Fruit fly (Drosophila melanogaster) whole organism, embryonic: Measurements from ENCODE around the gene CG4438.

Source experiments
- Ada2b ChIP-seq: fragments of 200-800 bp; sonication (Bioruptor generic); IDR thresholded peaks from 2 replicates; pipeline ENCODE4 v1.3.6; 2022; ENCODE audit warnings: missing biosample characterization, missing genetic modification characterization
- Atf-2 ChIP-seq: fragments of 200-800 bp; sonication (Bioruptor generic); optimal IDR thresholded peaks from 2 replicates; lab custom pipeline; 2016; ENCODE audit warnings: missing biosample characterization, missing genetic modification characterization
- CG1024 ChIP-seq: fragments of 200-800 bp; sonication (Bioruptor generic); IDR thresholded peaks from 2 replicates; pipeline ENCODE4 v1.3.6; 2022; ENCODE audit warnings: missing biosample characterization, missing genetic modification characterization
- CG10366 ChIP-seq: fragments of 200-800 bp; sonication (Bioruptor generic); IDR thresholded peaks from 2 replicates; pipeline ENCODE4 v1.3.6; 2022; ENCODE audit warnings: missing biosample characterization, missing genetic modification characterization
- CG14965 ChIP-seq: fragments of 200-800 bp; sonication (Bioruptor generic); optimal IDR thresholded peaks from 2 replicates; lab custom pipeline; 2016; ENCODE audit warnings: missing biosample characterization, missing genetic modification characterization, borderline replicate concordance
- CG15073 ChIP-seq: fragments of 200-800 bp; sonication (Bioruptor generic); optimal IDR thresholded peaks from 2 replicates; lab custom pipeline; 2016; ENCODE audit warnings: missing biosample characterization, missing genetic modification characterization
- CG15479 ChIP-seq: fragments of 200-800 bp; sonication (Bioruptor generic); optimal IDR thresholded peaks from 3 replicates; lab custom pipeline; 2019; ENCODE audit warnings: missing biosample characterization, mild to moderate bottlenecking, missing genetic modification characterization, moderate library complexity
- CG15696 ChIP-seq: fragments of 200-800 bp; sonication (Bioruptor generic); optimal IDR thresholded peaks from 2 replicates; lab custom pipeline; 2019; ENCODE audit warnings: missing biosample characterization, mild to moderate bottlenecking, missing genetic modification characterization, moderate library complexity
- CG1603 ChIP-seq: fragments of 200-800 bp; sonication (Bioruptor generic); optimal IDR thresholded peaks from 2 replicates; lab custom pipeline; 2019; ENCODE audit warnings: missing biosample characterization, mild to moderate bottlenecking, missing genetic modification characterization, moderate library complexity
- CG17361 ChIP-seq: fragments of 200-800 bp; sonication (Bioruptor generic); IDR thresholded peaks from 3 replicates; pipeline ENCODE4 v1.3.6; 2022; ENCODE audit warnings: missing biosample characterization, missing genetic modification characterization
- CG17912 ChIP-seq: fragments of 200-800 bp; sonication (Bioruptor generic); optimal IDR thresholded peaks from 2 replicates; lab custom pipeline; 2018; ENCODE audit warnings: missing biosample characterization, mild to moderate bottlenecking, missing genetic modification characterization
- CG2202 ChIP-seq: fragments of 200-800 bp; sonication (Bioruptor generic); optimal IDR thresholded peaks from 2 replicates; lab custom pipeline; 2018; ENCODE audit warnings: missing biosample characterization, mild to moderate bottlenecking, missing genetic modification characterization
- CG3065 ChIP-seq: fragments of 200-800 bp; sonication (Bioruptor generic); optimal IDR thresholded peaks from 2 replicates; lab custom pipeline; 2016; ENCODE audit warnings: missing biosample characterization, missing genetic modification characterization
- CG32532 ChIP-seq: fragments of 200-800 bp; sonication (Bioruptor generic); IDR thresholded peaks from 2 replicates; pipeline ENCODE4 v1.3.6; 2022; ENCODE audit warnings: missing biosample characterization, missing genetic modification characterization
- CG4360 ChIP-seq: fragments of 200-800 bp; sonication (Bioruptor generic); IDR thresholded peaks from 2 replicates; pipeline ENCODE4 v1.3.6; 2022; ENCODE audit warnings: missing biosample characterization, missing genetic modification characterization
- CG43689 ChIP-seq: fragments of 200-800 bp; sonication (Bioruptor generic); IDR thresholded peaks from 2 replicates; pipeline ENCODE4 v1.3.6; 2022; ENCODE audit warnings: missing biosample characterization, missing genetic modification characterization
- CG6791 ChIP-seq: fragments of 200-800 bp; sonication (Bioruptor generic); IDR thresholded peaks from 3 replicates; pipeline ENCODE4 v1.3.6; 2022; ENCODE audit warnings: missing biosample characterization, missing genetic modification characterization; ENCODE audit not compliant: partially characterized antibody
- CG7745 ChIP-seq: fragments of 200-800 bp; sonication (Bioruptor generic); optimal IDR thresholded peaks from 2 replicates; lab custom pipeline; 2018; ENCODE audit warnings: missing biosample characterization, mild to moderate bottlenecking, missing genetic modification characterization, moderate library complexity
- CG8944 ChIP-seq: fragments of 200-800 bp; sonication (Bioruptor generic); optimal IDR thresholded peaks from 3 replicates; lab custom pipeline; 2016; ENCODE audit warnings: missing biosample characterization, missing genetic modification characterization
- CG9609 ChIP-seq: fragments of 200-800 bp; sonication (Bioruptor generic); optimal IDR thresholded peaks from 3 replicates; lab custom pipeline; 2016; ENCODE audit warnings: missing biosample characterization, missing genetic modification characterization
- CkIIα-i1 ChIP-seq: fragments of 200-800 bp; sonication (Bioruptor generic); IDR thresholded peaks from 2 replicates; pipeline ENCODE4 v1.3.6; 2022; ENCODE audit warnings: missing biosample characterization, missing genetic modification characterization
- CrebB ChIP-seq: fragments of 200-800 bp; sonication (Bioruptor generic); optimal IDR thresholded peaks from 3 replicates; lab custom pipeline; 2018; ENCODE audit warnings: missing biosample characterization, mild to moderate bottlenecking, missing genetic modification characterization
- Dfd ChIP-seq, 2 experiments: fragments of >200 bp; optimal IDR thresholded peaks; 2 replicates each; lab custom pipeline; 2017; ENCODE audit warnings: missing biosample characterization in 2 of 2, missing genetic modification characterization in 2 of 2
- HLH4C ChIP-seq: fragments of 200-800 bp; sonication (Bioruptor generic); IDR thresholded peaks from 3 replicates; pipeline ENCODE4 v1.3.6; 2022; ENCODE audit warnings: missing biosample characterization, missing genetic modification characterization; ENCODE audit not compliant: partially characterized antibody
- HLH54F ChIP-seq: fragments of 200-800 bp; sonication (Bioruptor generic); optimal IDR thresholded peaks from 3 replicates; lab custom pipeline; 2016; ENCODE audit warnings: missing biosample characterization, missing genetic modification characterization
- Neu2 ChIP-seq: fragments of 200-800 bp; sonication (Bioruptor generic); optimal IDR thresholded peaks from 3 replicates; lab custom pipeline; 2016; ENCODE audit warnings: missing biosample characterization, missing genetic modification characterization, borderline replicate concordance
- Nf-YC ChIP-seq: fragments of 200-800 bp; optimal IDR thresholded peaks from 3 replicates; lab custom pipeline; 2019; ENCODE audit warnings: missing biosample characterization, mild to moderate bottlenecking, missing genetic modification characterization, moderate library complexity
- Pdp1 ChIP-seq, 2 experiments: fragments of 200-800 bp; sonication (Bioruptor generic); optimal IDR thresholded peaks; 3 replicates each; lab custom pipeline; 2016; ENCODE audit warnings: missing biosample characterization in 2 of 2, missing genetic modification characterization in 2 of 2, mild to moderate bottlenecking in 1 of 2, moderate library complexity in 1 of 2
- TFAM ChIP-seq: fragments of 200-800 bp; sonication (Bioruptor generic); optimal IDR thresholded peaks from 2 replicates; lab custom pipeline; 2017; ENCODE audit warnings: missing biosample characterization, missing genetic modification characterization, inconsistent platforms
- Vsx1 ChIP-seq: fragments of 200-800 bp; sonication (Bioruptor generic); optimal IDR thresholded peaks from 2 replicates; lab custom pipeline; 2017; ENCODE audit warnings: missing biosample characterization, mild to moderate bottlenecking, missing genetic modification characterization, missing genetic modification reagents
- ara ChIP-seq: fragments of 200-800 bp; sonication (Bioruptor generic); IDR thresholded peaks from 2 replicates; pipeline ENCODE4 v1.3.6; 2022; ENCODE audit warnings: missing biosample characterization, missing genetic modification characterization
- bcd ChIP-seq: fragments of 200-800 bp; sonication (Bioruptor generic); optimal IDR thresholded peaks from 2 replicates; lab custom pipeline; 2017; ENCODE audit warnings: missing biosample characterization, mild to moderate bottlenecking, missing genetic modification characterization
- ci ChIP-seq: fragments of 200-800 bp; sonication (Bioruptor generic); IDR thresholded peaks from 3 replicates; pipeline ENCODE4 v1.3.6; 2022; ENCODE audit warnings: missing biosample characterization, missing genetic modification characterization
- dan ChIP-seq: fragments of 200-800 bp; sonication (Bioruptor generic); IDR thresholded peaks from 2 replicates; pipeline ENCODE4 v1.3.6; 2022; ENCODE audit warnings: missing biosample characterization, missing genetic modification characterization
- danr ChIP-seq: fragments of 200-800 bp; sonication (Bioruptor generic); IDR thresholded peaks from 2 replicates; pipeline ENCODE4 v1.3.6; 2022; ENCODE audit warnings: missing biosample characterization, missing genetic modification characterization
- dmrt11E ChIP-seq: fragments of 200-800 bp; sonication (Bioruptor generic); optimal IDR thresholded peaks from 3 replicates; lab custom pipeline; 2018; ENCODE audit warnings: missing biosample characterization, mild to moderate bottlenecking, missing genetic modification characterization, moderate library complexity
- eyg ChIP-seq: fragments of 200-800 bp; sonication (Bioruptor generic); optimal IDR thresholded peaks from 3 replicates; lab custom pipeline; 2016; ENCODE audit warnings: missing biosample characterization, missing genetic modification characterization
- ftz-f1 ChIP-seq: fragments of 200-800 bp; sonication (Bioruptor generic); optimal IDR thresholded peaks from 2 replicates; lab custom pipeline; 2016; ENCODE audit warnings: missing biosample characterization, missing genetic modification characterization
- inv ChIP-seq: fragments of 200-800 bp; sonication (Bioruptor generic); IDR thresholded peaks from 2 replicates; pipeline ENCODE4 v1.3.6; 2022; ENCODE audit warnings: missing biosample characterization, missing genetic modification characterization; ENCODE audit not compliant: partially characterized antibody
- jigr1 ChIP-seq: fragments of 200-800 bp; sonication (Bioruptor generic); IDR thresholded peaks from 3 replicates; pipeline ENCODE4 v1.3.6; 2022; ENCODE audit warnings: missing biosample characterization, missing genetic modification characterization
- kay ChIP-seq: fragments of 200-800 bp; sonication (Bioruptor generic); optimal IDR thresholded peaks from 2 replicates; lab custom pipeline; 2016; ENCODE audit warnings: missing biosample characterization, missing genetic modification characterization
- ken ChIP-seq: fragments of 200-800 bp; sonication (Bioruptor generic); IDR thresholded peaks from 3 replicates; pipeline ENCODE4 v1.3.6; 2022; ENCODE audit warnings: missing biosample characterization, missing genetic modification characterization
- lilli ChIP-seq: fragments of 200-800 bp; sonication (Bioruptor generic); optimal IDR thresholded peaks from 3 replicates; lab custom pipeline; 2016; ENCODE audit warnings: missing biosample characterization, missing genetic modification characterization
- luna ChIP-seq: fragments of 200-800 bp; sonication (Bioruptor generic); optimal IDR thresholded peaks from 2 replicates; lab custom pipeline; 2016; ENCODE audit warnings: missing biosample characterization, missing genetic modification characterization
- maf-S ChIP-seq: fragments of 200-800 bp; sonication (Bioruptor generic); optimal IDR thresholded peaks from 2 replicates; lab custom pipeline; 2016; ENCODE audit warnings: missing biosample characterization, missing genetic modification characterization
- sd ChIP-seq: fragments of 200-800 bp; sonication (Bioruptor generic); optimal IDR thresholded peaks from 3 replicates; lab custom pipeline; 2018; ENCODE audit warnings: missing biosample characterization, mild to moderate bottlenecking, missing genetic modification characterization, moderate library complexity
- shn ChIP-seq: fragments of 200-800 bp; sonication (Bioruptor generic); optimal IDR thresholded peaks from 3 replicates; lab custom pipeline; 2016; ENCODE audit warnings: missing biosample characterization, missing genetic modification characterization
- slou ChIP-seq: fragments of 200-800 bp; sonication (Bioruptor generic); optimal IDR thresholded peaks from 3 replicates; lab custom pipeline; 2016; ENCODE audit warnings: missing biosample characterization, missing genetic modification characterization
- sna ChIP-seq: fragments of 200-800 bp; sonication (Bioruptor generic); IDR thresholded peaks from 2 replicates; pipeline ENCODE4 v1.3.6; 2022; ENCODE audit warnings: missing biosample characterization, missing genetic modification characterization; ENCODE audit not compliant: partially characterized antibody
- ssp ChIP-seq: fragments of 200-800 bp; sonication (Bioruptor generic); IDR thresholded peaks from 2 replicates; pipeline ENCODE4 v1.3.6; 2022; ENCODE audit warnings: missing biosample characterization, missing genetic modification characterization
- unpg ChIP-seq: fragments of 200-800 bp; sonication (Bioruptor generic); optimal IDR thresholded peaks from 3 replicates; lab custom pipeline; 2018; ENCODE audit warnings: missing biosample characterization, mild to moderate bottlenecking, missing genetic modification characterization, moderate library complexity
- vnd ChIP-seq: fragments of 200-800 bp; sonication (Bioruptor generic); IDR thresholded peaks from 3 replicates; pipeline ENCODE4 v1.3.6; 2022; ENCODE audit warnings: missing biosample characterization, missing genetic modification characterization; ENCODE audit not compliant: partially characterized antibody

Gene CG4438

dm6 chr2L:9437216-9437715 is 39.5 kb upstream of the CG4438 start, which contains the start of gene numb (continued):
- no peak for TF ChIP-seq sna (GFP tag; lab: Robert Waterston, UW)
- TF ChIP-seq Pdp1 (GFP tag; optimal IDR thresholded peaks at IDR 0.05; lab: Kevin White, UChicago): no peak
- no peak for TF ChIP-seq CG15479 (GFP tag; lab: Kevin White, UChicago)
- TF ChIP-seq Atf-2 (GFP tag; lab: Kevin White, UChicago): no peak
- no peak for TF ChIP-seq inv (GFP tag; lab: Robert Waterston, UW)
- no peak for TF ChIP-seq Neu2 (GFP tag; lab: Kevin White, UChicago)
- no peak for TF ChIP-seq CG17912 (GFP tag; lab: Kevin White, UChicago)
- no peak for TF ChIP-seq TFAM
- TF ChIP-seq CG32532 (GFP tag; lab: Robert Waterston, UW): peak; percentile 39
- no peak for TF ChIP-seq dmrt11E
- no peak for TF ChIP-seq unpg (GFP tag; lab: Kevin White, UChicago)
- TF ChIP-seq Nf-YC: peak; percentile 40
- no peak for TF ChIP-seq lilli (GFP tag; lab: Kevin White, UChicago)
- TF ChIP-seq CG17361: no peak
- TF ChIP-seq vnd (GFP tag; lab: Robert Waterston, UW): no peak
- no peak for TF ChIP-seq maf-S (GFP tag; lab: Kevin White, UChicago)
- TF ChIP-seq kay (GFP tag; lab: Kevin White, UChicago): no peak
- no peak for TF ChIP-seq CrebB (tag; lab: Kevin White, UChicago)
- TF ChIP-seq CG4360 (GFP tag; lab: Robert Waterston, UW): no peak
- TF ChIP-seq CG43689 (GFP tag; lab: Robert Waterston, UW): no peak
- no peak for TF ChIP-seq slou
- peak; percentile 71; the same call in 2 of the 3 replicates for TF ChIP-seq ci (GFP tag; lab: Robert Waterston, UW)
- TF ChIP-seq Ada2b: no peak
- no peak for TF ChIP-seq CG9609 (GFP tag; lab: Kevin White, UChicago)
- no peak for TF ChIP-seq HLH4C (GFP tag; lab: Robert Waterston, UW)
- TF ChIP-seq luna (GFP tag; lab: Kevin White, UChicago): no peak
- TF ChIP-seq Dfd (GFP tag; optimal IDR thresholded peaks at IDR 0.05; lab: Kevin White, UChicago): peak in 1 of 2 experiments; percentile 33
- TF ChIP-seq ssp (GFP tag; lab: Robert Waterston, UW): no peak
- TF ChIP-seq ken (GFP tag; lab: Robert Waterston, UW): no peak
- no peak for TF ChIP-seq shn (GFP tag; lab: Kevin White, UChicago)
- no peak for TF ChIP-seq Vsx1
- TF ChIP-seq ftz-f1: peak; percentile 9
- TF ChIP-seq bcd (GFP tag; lab: Kevin White, UChicago): no peak
- TF ChIP-seq CG2202: no peak
- no peak for TF ChIP-seq HLH54F (GFP tag; lab: Kevin White, UChicago)
- no peak for TF ChIP-seq CG6791 (GFP tag; lab: Robert Waterston, UW)
- no peak for TF ChIP-seq CG15073
- peak; percentile 18 for TF ChIP-seq CG1603 (tag; lab: Kevin White, UChicago)
- no peak for TF ChIP-seq CG10366 (GFP tag; lab: Robert Waterston, UW)
- TF ChIP-seq ara (GFP tag; lab: Robert Waterston, UW): no peak
- TF ChIP-seq CkIIα-i1: no peak
- TF ChIP-seq dan (GFP tag; lab: Robert Waterston, UW): no peak
- no peak for TF ChIP-seq CG7745 (tag; lab: Kevin White, UChicago)
- TF ChIP-seq CG8944 (GFP tag; lab: Kevin White, UChicago): no peak
- TF ChIP-seq jigr1 (GFP tag; lab: Robert Waterston, UW): no peak
- no peak for TF ChIP-seq CG3065 (GFP tag; lab: Kevin White, UChicago)
- no peak for TF ChIP-seq CG15696 (tag; lab: Kevin White, UChicago)
- no peak for TF ChIP-seq danr
- peak; percentile 5 for TF ChIP-seq sd (tag; lab: Kevin White, UChicago)
- TF ChIP-seq CG14965: no peak
- no peak for TF ChIP-seq eyg (GFP tag; lab: Kevin White, UChicago)
- no peak for TF ChIP-seq CG1024 (GFP tag; lab: Robert Waterston, UW)
